Fruit fly (Drosophila melanogaster): Measurements from ENCODE around the gene Pus10.

Gene Pus10

DNA sequence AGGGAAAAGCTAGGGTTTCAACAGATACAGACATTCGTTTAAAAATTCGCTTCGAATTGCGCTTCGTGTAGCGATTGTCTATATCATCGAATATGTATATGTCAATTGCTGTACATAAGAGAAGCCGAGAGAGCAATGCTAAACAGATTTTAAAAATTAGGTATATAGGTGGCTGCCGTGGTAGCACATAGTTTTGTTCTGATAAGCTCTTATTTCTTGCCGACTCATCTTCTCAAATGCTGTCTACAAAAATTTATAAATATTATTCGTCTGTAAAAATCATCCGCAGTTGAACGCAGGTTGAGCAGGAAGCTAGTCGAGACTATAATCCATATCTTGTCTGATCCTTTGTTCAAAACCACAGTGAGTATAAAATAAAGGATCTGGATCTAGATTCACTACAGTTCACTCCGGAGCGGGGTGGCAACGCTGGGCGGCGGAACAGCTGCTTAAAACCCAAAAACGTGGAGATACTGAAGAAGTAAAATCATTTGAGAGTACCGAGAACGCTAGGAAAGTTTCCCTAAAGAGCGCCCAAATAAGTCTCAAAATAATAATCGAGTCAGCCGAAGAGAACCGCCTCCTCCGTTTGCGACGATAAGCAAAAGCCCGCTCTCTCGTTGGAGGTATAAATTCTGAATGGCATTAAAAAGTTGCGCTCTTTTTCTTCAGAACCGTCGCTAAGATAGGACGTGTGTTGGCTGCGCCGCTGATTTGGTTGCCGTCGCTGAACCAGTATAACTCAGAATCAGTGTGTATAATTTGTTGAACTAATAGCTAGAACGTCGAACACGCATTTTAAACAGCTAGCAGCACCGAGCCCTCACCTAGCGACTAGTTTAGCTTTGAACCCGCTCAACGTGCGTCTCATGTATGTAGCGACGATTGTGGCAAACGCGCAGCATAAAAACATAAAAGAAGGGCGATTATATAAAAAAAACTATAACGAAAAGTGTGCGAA lies 47.3 kb downstream of the Pus10 start:
- TF ChIP-seq psq (optimal IDR thresholded peaks at IDR 0.05) (no peak), h (optimal IDR thresholded peaks at IDR 0.05) (no peak), ttk (optimal IDR thresholded peaks at IDR 0.05) (no peak), Sin3A (optimal IDR thresholded peaks at IDR 0.05) (no peak), insv (optimal IDR thresholded peaks at IDR 0.05) (no peak), Myc (optimal IDR thresholded peaks at IDR 0.05) (no peak)

dm6 chr2L:107032-107431 lies 48.1 kb downstream of the Pus10 start:
- no peak for TF ChIP-seq insv (optimal IDR thresholded peaks at IDR 0.05)
- TF ChIP-seq ttk (optimal IDR thresholded peaks at IDR 0.05), result no peak
- no peak for TF ChIP-seq psq (optimal IDR thresholded peaks at IDR 0.05)
- TF ChIP-seq h (optimal IDR thresholded peaks at IDR 0.05), result no peak
- TF ChIP-seq Myc (optimal IDR thresholded peaks at IDR 0.05), result no peak
- no peak for TF ChIP-seq Sin3A (optimal IDR thresholded peaks at IDR 0.05)

dm6 chr2L:106540-106939 lies 48.6 kb downstream of the Pus10 start, which contains the start of the genes Nhe1 and Sam-S:
Gene Nhe1, minus strand, starts transcription at chr2L:106732.
Gene Sam-S, plus strand, starts transcription at chr2L:106903.
- TF ChIP-seq h (optimal IDR thresholded peaks at IDR 0.05) (no peak), psq (optimal IDR thresholded peaks at IDR 0.05) (no peak), Myc (optimal IDR thresholded peaks at IDR 0.05) (no peak), insv (optimal IDR thresholded peaks at IDR 0.05) (no peak), ttk (optimal IDR thresholded peaks at IDR 0.05) (no peak), Sin3A (optimal IDR thresholded peaks at IDR 0.05) (no peak)
